Worm (Caenorhabditis elegans) whole organism, early embryonic: ENCODE data around the gene fbxa-158.

ENCODE experiments used
- B0310.2 ChIP-seq: sonication (generic microtip); optimal IDR thresholded peaks from 2 replicates; lab custom pipeline; 2016; ENCODE audit warnings: mild to moderate bottlenecking, missing genetic modification characterization, missing compliant biosample characterization
- aly-1 ChIP-seq: sonication (generic microtip); optimal IDR thresholded peaks from 2 replicates; lab custom pipeline; 2016; ENCODE audit warnings: missing genetic modification characterization, missing compliant biosample characterization
- ama-1 ChIP-seq: fragments of 150-350 bp; optimal IDR thresholded peaks from 2 replicates; lab custom pipeline; 2014
- ceh-13 ChIP-seq: fragments of 200-800 bp; sonication (Bioruptor generic); optimal IDR thresholded peaks from 2 replicates; lab custom pipeline; 2018; ENCODE audit warnings: mild to moderate bottlenecking, missing genetic modification characterization, missing compliant biosample characterization
- ets-7 ChIP-seq: sonication (generic microtip); optimal IDR thresholded peaks from 2 replicates; lab custom pipeline; 2016; ENCODE audit warnings: missing genotype, missing genetic modification characterization, missing compliant biosample characterization
- flt-1 ChIP-seq: fragments of 200-800 bp; sonication (Bioruptor generic); IDR thresholded peaks from 2 replicates; pipeline ENCODE4 v1.3.6; 2022; ENCODE audit warnings: missing genetic modification characterization, missing compliant biosample characterization
- pes-1 ChIP-seq: fragments of 200-800 bp; sonication (Bioruptor generic); IDR thresholded peaks from 2 replicates; pipeline ENCODE4 v1.3.6; 2022; ENCODE audit warnings: missing genetic modification reagents, missing genetic modification characterization, missing compliant biosample characterization
- scrt-1 ChIP-seq: fragments of 200-800 bp; sonication (Bioruptor generic); IDR thresholded peaks from 2 replicates; pipeline ENCODE4 v1.3.6; 2022; ENCODE audit warnings: missing genetic modification characterization, missing compliant biosample characterization
- tbx-37 ChIP-seq: fragments of 200-800 bp; sonication (Bioruptor generic); conservative IDR thresholded peaks from 2 replicates; pipeline ENCODE4 v1.3.6; 2022; ENCODE audit warnings: missing genetic modification reagents, missing genetic modification characterization, missing compliant biosample characterization

DNA sequence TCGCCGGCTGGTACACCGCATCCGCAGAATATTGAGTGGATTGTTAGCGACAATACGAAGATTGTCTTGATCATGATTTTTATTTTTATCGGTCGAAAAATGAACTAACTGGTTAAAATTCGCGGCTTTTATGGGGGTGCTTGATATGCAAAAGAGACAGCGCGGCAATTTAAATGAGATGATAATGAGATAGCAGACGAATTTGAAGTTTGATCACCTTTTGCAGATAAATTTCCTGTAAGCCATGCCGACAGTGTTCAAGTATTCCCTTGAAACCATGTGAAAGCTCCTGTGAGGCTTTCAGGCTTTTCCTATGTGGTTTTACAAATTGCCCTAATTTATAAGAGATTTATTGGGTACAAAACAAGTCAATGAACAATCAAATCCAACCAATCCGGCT is 25.1 kb upstream of the fbxa-158 start, which contains the start of gene ZC204.17:
- TF ChIP-seq ets-7 (tag; lab: Kevin White, UChicago) (no peak), aly-1 (no peak), ama-1 (lab: Kevin White, UChicago) (no peak), flt-1 (no peak), scrt-1 (GFP tag; lab: Robert Waterston, UW) (no peak), tbx-37 (GFP tag; lab: Robert Waterston, UW) (no peak), ceh-13 (GFP tag; lab: Kevin White, UChicago) (no peak), pes-1 (GFP tag; lab: Robert Waterston, UW) (no peak), B0310.2 (tag; lab: Kevin White, UChicago) (no peak)
